Worm (Caenorhabditis elegans): ENCODE measurements around the gene C31C9.9.
"Not testable (repeated sequence)": the region's sequence is repeated elsewhere in the genome, so short reads cannot be mapped to it uniquely, and the experiment has no call there.

- not testable (repeated sequence) for TF ChIP-seq him-1, W03F9.2 (tag; optimal IDR thresholded peaks at IDR 0.05)
Observed at ce11 chrII:13654723-13655122, at the start of gene C31C9.9.
